Worm (Caenorhabditis elegans): ENCODE measurements around the gene F08B12.11.

The F08B12.11 gene

ce11 chrX:11346155-11346554 is 38.7 kb upstream of the F08B12.11 start, which contains the start of gene oct-2:
Gene oct-2, plus strand, starts transcription at chrX:11346455.
- TF ChIP-seq F13C5.2 (tag; optimal IDR thresholded peaks at IDR 0.05) (no peak), sea-1 (GFP tag; conservative IDR thresholded peaks at IDR 0.05) (no peak), hmg-4 (GFP tag; optimal IDR thresholded peaks at IDR 0.05) (no peak), aly-1 (tag; optimal IDR thresholded peaks at IDR 0.05) (no peak), hmbx-1 (tag; optimal IDR thresholded peaks at IDR 0.05) (no peak), ets-7 (tag; optimal IDR thresholded peaks at IDR 0.05) (no peak), ama-1 (optimal IDR thresholded peaks at IDR 0.05) (no peak), tbx-37 (GFP tag; conservative IDR thresholded peaks at IDR 0.05) (no peak), B0310.2 (tag; optimal IDR thresholded peaks at IDR 0.05) (no peak), hnd-1 (tag; optimal IDR thresholded peaks at IDR 0.05) (no peak)

DNA sequence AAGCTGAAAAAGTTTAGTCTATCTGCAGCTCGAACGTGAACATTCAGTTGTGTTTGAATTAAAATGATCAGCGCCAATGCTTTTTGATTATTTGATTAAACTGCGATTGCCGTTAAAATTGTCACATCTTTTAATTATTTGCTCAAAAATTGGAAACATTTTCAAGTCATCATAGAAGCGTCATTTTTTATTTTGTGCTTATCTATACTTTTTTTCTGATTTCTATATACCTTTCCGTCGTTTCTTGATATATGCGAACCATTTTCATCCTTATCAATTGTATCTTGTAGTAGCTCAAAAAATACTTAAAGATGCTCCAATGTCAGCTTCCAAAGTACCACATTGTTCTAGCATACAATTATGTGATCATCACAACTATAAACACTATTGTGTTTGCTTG is 33.6 kb upstream of the F08B12.11 start:
- TF ChIP-seq B0310.2 (tag; optimal IDR thresholded peaks at IDR 0.05) (no peak), sea-1 (GFP tag; conservative IDR thresholded peaks at IDR 0.05) (no peak), ceh-36 (tag; optimal IDR thresholded peaks at IDR 0.05) (no peak), pes-1 (GFP tag; IDR thresholded peaks at IDR 0.05) (no peak), tbx-37 (GFP tag; conservative IDR thresholded peaks at IDR 0.05) (no peak), hnd-1 (tag; optimal IDR thresholded peaks at IDR 0.05) (no peak), F13C5.2 (tag; optimal IDR thresholded peaks at IDR 0.05) (no peak), ets-7 (tag; optimal IDR thresholded peaks at IDR 0.05) (no peak), aly-1 (tag; optimal IDR thresholded peaks at IDR 0.05) (no peak), ama-1 (optimal IDR thresholded peaks at IDR 0.05) (no peak), tra-4 (tag; optimal IDR thresholded peaks at IDR 0.05) (no peak), ceh-13 (GFP tag; optimal IDR thresholded peaks at IDR 0.05) (no peak)

- TF ChIP-seq scrt-1 (GFP tag; IDR thresholded peaks at IDR 0.05) (no peak), tra-4 (tag; optimal IDR thresholded peaks at IDR 0.05) (no peak), tbx-11 (GFP tag; IDR thresholded peaks at IDR 0.05) (no peak), ama-1 (optimal IDR thresholded peaks at IDR 0.05) (no peak), F13C5.2 (tag; optimal IDR thresholded peaks at IDR 0.05) (no peak), aly-1 (tag; optimal IDR thresholded peaks at IDR 0.05) (no peak), hmbx-1 (tag; optimal IDR thresholded peaks at IDR 0.05) (no peak), hnd-1 (tag; optimal IDR thresholded peaks at IDR 0.05) (no peak), sea-1 (GFP tag; conservative IDR thresholded peaks at IDR 0.05) (no peak), pes-1 (GFP tag; IDR thresholded peaks at IDR 0.05) (no peak), hmg-4 (GFP tag; optimal IDR thresholded peaks at IDR 0.05) (no peak), flt-1 (GFP tag; IDR thresholded peaks at IDR 0.05) (no peak), B0310.2 (tag; optimal IDR thresholded peaks at IDR 0.05) (no peak), ceh-13 (GFP tag; optimal IDR thresholded peaks at IDR 0.05) (no peak), ceh-36 (tag; optimal IDR thresholded peaks at IDR 0.05) (no peak)
Observed at ce11 chrX:11351856-11352255, 33.0 kb upstream of the F08B12.11 start, which contains the start of gene pgp-3. Gene pgp-3, plus strand, starts transcription at chrX:11352156.

DNA sequence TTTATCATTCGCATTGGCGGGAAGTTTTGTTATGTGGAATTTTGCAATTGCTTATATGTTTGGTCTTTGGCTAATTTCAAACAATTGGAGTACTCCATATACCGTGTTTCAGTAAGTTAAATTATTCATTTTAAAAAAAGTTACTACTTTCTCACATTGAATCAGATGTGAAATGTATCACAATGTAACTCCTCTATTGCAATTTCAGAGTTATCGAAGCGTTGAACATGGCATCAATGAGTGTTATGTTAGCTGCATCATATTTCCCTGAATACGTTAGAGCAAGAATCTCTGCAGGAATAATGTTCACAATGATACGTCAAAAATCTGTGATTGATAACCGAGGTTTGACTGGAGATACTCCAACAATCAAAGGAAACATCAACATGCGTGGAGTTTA is 29.0 kb upstream of the F08B12.11 start:
- no peak for TF ChIP-seq sea-1 (GFP tag; conservative IDR thresholded peaks at IDR 0.05)
- TF ChIP-seq ama-1 (optimal IDR thresholded peaks at IDR 0.05) = no peak
- no peak for TF ChIP-seq hnd-1 (tag; optimal IDR thresholded peaks at IDR 0.05)
- TF ChIP-seq ceh-36 (tag; optimal IDR thresholded peaks at IDR 0.05) = no peak
- no peak for TF ChIP-seq tra-4 (tag; optimal IDR thresholded peaks at IDR 0.05)
- no peak for TF ChIP-seq flt-1 (GFP tag; IDR thresholded peaks at IDR 0.05)
- no peak for TF ChIP-seq hmbx-1 (tag; optimal IDR thresholded peaks at IDR 0.05)
- TF ChIP-seq tbx-37 (GFP tag; conservative IDR thresholded peaks at IDR 0.05) = no peak
- no peak for TF ChIP-seq F13C5.2 (tag; optimal IDR thresholded peaks at IDR 0.05)
- no peak for TF ChIP-seq hmg-4 (GFP tag; optimal IDR thresholded peaks at IDR 0.05)
- TF ChIP-seq B0310.2 (tag; optimal IDR thresholded peaks at IDR 0.05) = no peak
- no peak for TF ChIP-seq pes-1 (GFP tag; IDR thresholded peaks at IDR 0.05)
- no peak for TF ChIP-seq scrt-1 (GFP tag; IDR thresholded peaks at IDR 0.05)
- no peak for TF ChIP-seq tbx-11 (GFP tag; IDR thresholded peaks at IDR 0.05)
- TF ChIP-seq ceh-13 (GFP tag; optimal IDR thresholded peaks at IDR 0.05) = no peak
- no peak for TF ChIP-seq aly-1 (tag; optimal IDR thresholded peaks at IDR 0.05)

DNA sequence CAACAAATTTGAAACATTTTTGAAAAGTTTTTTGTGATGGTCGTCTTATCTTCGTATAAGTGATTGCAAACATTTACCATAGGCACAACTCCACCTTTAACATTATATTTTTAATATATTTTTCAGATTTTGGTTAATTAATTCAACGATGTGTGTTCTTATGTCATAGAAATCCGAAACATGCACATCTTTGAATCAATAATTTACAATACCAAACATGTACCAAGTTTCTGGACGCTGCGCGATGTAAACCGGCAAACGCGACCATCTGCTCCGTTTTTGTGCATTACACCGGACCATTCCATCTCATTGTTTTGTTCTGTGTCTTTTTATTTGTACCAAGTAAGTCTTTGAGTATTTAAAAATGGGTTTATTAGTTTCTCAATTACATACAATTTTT is 27.3 kb upstream of the F08B12.11 start, which contains the start of gene pgp-4:
pgp-4 (plus strand) TSS at position 301 of the 400 bp plus-strand sequence.
- TF ChIP-seq pes-1 (GFP tag; IDR thresholded peaks at IDR 0.05) = no peak
- TF ChIP-seq ets-7 (tag; optimal IDR thresholded peaks at IDR 0.05) = no peak
- TF ChIP-seq tbx-37 (GFP tag; conservative IDR thresholded peaks at IDR 0.05) = no peak
- no peak for TF ChIP-seq B0310.2 (tag; optimal IDR thresholded peaks at IDR 0.05)
- no peak for TF ChIP-seq ceh-36 (tag; optimal IDR thresholded peaks at IDR 0.05)
- TF ChIP-seq ama-1 (optimal IDR thresholded peaks at IDR 0.05) = no peak
- TF ChIP-seq hmbx-1 (tag; optimal IDR thresholded peaks at IDR 0.05) = no peak
- TF ChIP-seq sea-1 (GFP tag; conservative IDR thresholded peaks at IDR 0.05) = no peak
- TF ChIP-seq aly-1 (tag; optimal IDR thresholded peaks at IDR 0.05) = no peak
- no peak for TF ChIP-seq F13C5.2 (tag; optimal IDR thresholded peaks at IDR 0.05)
- TF ChIP-seq hnd-1 (tag; optimal IDR thresholded peaks at IDR 0.05) = no peak
- no peak for TF ChIP-seq tra-4 (tag; optimal IDR thresholded peaks at IDR 0.05)
- TF ChIP-seq hmg-4 (GFP tag; optimal IDR thresholded peaks at IDR 0.05) = no peak
- no peak for TF ChIP-seq ceh-13 (GFP tag; optimal IDR thresholded peaks at IDR 0.05)
- no peak for TF ChIP-seq scrt-1 (GFP tag; IDR thresholded peaks at IDR 0.05)
- no peak for TF ChIP-seq flt-1 (GFP tag; IDR thresholded peaks at IDR 0.05)

DNA sequence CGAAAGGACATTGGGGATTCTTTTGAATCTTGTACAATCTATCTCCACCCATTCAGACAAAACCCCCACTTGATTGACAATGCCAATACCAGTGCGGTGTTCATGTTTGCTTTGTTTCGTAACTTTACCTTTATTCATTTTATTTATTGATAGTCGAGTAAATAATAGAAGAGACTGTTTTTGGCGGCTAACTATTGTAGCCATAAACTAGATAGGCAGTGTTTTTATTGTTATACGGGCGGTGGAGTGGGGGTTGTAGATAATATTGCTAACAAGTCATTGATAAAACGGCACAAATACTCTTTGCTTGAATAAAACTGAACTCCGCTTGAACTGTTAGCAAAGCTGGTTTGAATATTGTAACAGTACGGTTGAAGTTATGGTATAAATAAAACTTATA is 19.9 kb upstream of the F08B12.11 start:
- TF ChIP-seq flt-1 (GFP tag; IDR thresholded peaks at IDR 0.05) (no peak), ama-1 (optimal IDR thresholded peaks at IDR 0.05) (no peak)

DNA sequence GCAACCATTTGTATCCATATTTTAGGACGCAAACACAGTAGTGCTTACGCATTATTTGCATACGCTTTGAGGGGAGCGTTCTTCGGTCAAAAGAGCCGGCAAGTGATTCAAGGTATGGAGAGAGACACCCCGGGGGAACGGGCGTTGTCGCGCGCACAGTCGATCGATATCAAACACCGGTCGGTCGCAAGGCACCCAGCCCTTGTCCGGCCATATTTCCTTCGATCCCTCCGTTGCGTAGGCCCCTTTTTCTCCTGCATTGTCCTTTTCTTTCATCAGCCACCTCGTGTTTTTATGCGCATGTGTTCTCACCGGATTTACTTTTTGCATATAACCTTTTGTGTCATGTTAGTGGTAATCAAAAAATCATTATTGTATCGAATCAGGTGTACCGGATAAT is 18.9 kb upstream of the F08B12.11 start:
- TF ChIP-seq tbx-11 (GFP tag; IDR thresholded peaks at IDR 0.05) = 0 out of 2 replicates have a peak, but pooled peaks have one; percentile 26
- TF ChIP-seq B0310.2 (tag; optimal IDR thresholded peaks at IDR 0.05) = no peak
- peak; percentile 71 for TF ChIP-seq hmg-4 (GFP tag; optimal IDR thresholded peaks at IDR 0.05)

- TF ChIP-seq tra-4 (tag; optimal IDR thresholded peaks at IDR 0.05) (no peak), hmg-4 (GFP tag; optimal IDR thresholded peaks at IDR 0.05) (no peak), B0310.2 (tag; optimal IDR thresholded peaks at IDR 0.05) (no peak), ceh-36 (tag; optimal IDR thresholded peaks at IDR 0.05) (no peak), hmbx-1 (tag; optimal IDR thresholded peaks at IDR 0.05) (no peak), aly-1 (tag; optimal IDR thresholded peaks at IDR 0.05) (no peak), sea-1 (GFP tag; conservative IDR thresholded peaks at IDR 0.05) (no peak), ceh-13 (GFP tag; optimal IDR thresholded peaks at IDR 0.05) (no peak), tbx-37 (GFP tag; conservative IDR thresholded peaks at IDR 0.05) (no peak), pes-1 (GFP tag; IDR thresholded peaks at IDR 0.05) (no peak), scrt-1 (GFP tag; IDR thresholded peaks at IDR 0.05) (no peak), F13C5.2 (tag; optimal IDR thresholded peaks at IDR 0.05) (no peak), flt-1 (GFP tag; IDR thresholded peaks at IDR 0.05) (no peak), ama-1 (optimal IDR thresholded peaks at IDR 0.05) (no peak), hnd-1 (tag; optimal IDR thresholded peaks at IDR 0.05) (no peak)
Observed at ce11 chrX:11367087-11367486, 17.8 kb upstream of the F08B12.11 start.

Measured in whole organism, early embryonic.